Fruit fly (Drosophila melanogaster) whole organism, wandering third instar larva: Measurements from ENCODE around the gene Pus1.
A peak's percentile ranks its signal among the peaks of the same experiment; 100 is the strongest.

Source experiments
- Abd-B ChIP-seq: fragments of >200 bp; optimal IDR thresholded peaks from 2 replicates; lab custom pipeline; 2017; ENCODE audit warnings: missing biosample characterization, missing genetic modification characterization
- CG32264 ChIP-seq: fragments of 200-800 bp; sonication (Bioruptor generic); optimal IDR thresholded peaks from 2 replicates; lab custom pipeline; 2016; ENCODE audit warnings: missing biosample characterization, missing genetic modification characterization
- CG9705 ChIP-seq: fragments of 200-800 bp; sonication (Bioruptor generic); optimal IDR thresholded peaks from 2 replicates; lab custom pipeline; 2018; ENCODE audit warnings: missing biosample characterization, mild to moderate bottlenecking, missing genetic modification characterization
- CrebA ChIP-seq: fragments of 200-800 bp; sonication (Bioruptor generic); optimal IDR thresholded peaks from 2 replicates; lab custom pipeline; 2016; ENCODE audit warnings: missing biosample characterization, mild to moderate bottlenecking, missing genetic modification characterization, borderline replicate concordance
- Dfd ChIP-seq: fragments of >200 bp; optimal IDR thresholded peaks from 2 replicates; lab custom pipeline; 2017; ENCODE audit warnings: missing biosample characterization, missing genetic modification characterization
- Dif ChIP-seq: fragments of 200-275, 200-300 bp; sonication (Bioruptor generic); optimal IDR thresholded peaks from 2 replicates; lab custom pipeline; 2018; ENCODE audit warnings: missing biosample characterization, missing genetic modification characterization; ENCODE audit not compliant: partially characterized antibody
- GATAd ChIP-seq: sonication (Bioruptor generic); optimal IDR thresholded peaks from 2 replicates; lab custom pipeline; 2016; ENCODE audit warnings: missing biosample characterization, missing genetic modification characterization
- HLH106 ChIP-seq: fragments of 200-800 bp; optimal IDR thresholded peaks from 3 replicates; lab custom pipeline; 2019; ENCODE audit warnings: missing biosample characterization, mild to moderate bottlenecking, missing genetic modification characterization, moderate library complexity
- Hnf4 ChIP-seq: fragments of 200-800 bp; sonication (Bioruptor generic); optimal IDR thresholded peaks from 2 replicates; lab custom pipeline; 2016; ENCODE audit warnings: missing biosample characterization, mild to moderate bottlenecking, missing genetic modification characterization
- Hr78 ChIP-seq: fragments of >200 bp; optimal IDR thresholded peaks from 2 replicates; lab custom pipeline; 2017; ENCODE audit warnings: missing biosample characterization, missing genetic modification characterization
- Hr83 ChIP-seq: fragments of 200-300 bp; sonication (Bioruptor generic); optimal IDR thresholded peaks from 2 replicates; lab custom pipeline; 2016; ENCODE audit warnings: missing biosample characterization, mild to moderate bottlenecking, missing genetic modification characterization, moderate library complexity; ENCODE audit not compliant: poor library complexity, severe bottlenecking
- Jra ChIP-seq: sonication (Bioruptor generic); optimal IDR thresholded peaks from 2 replicates; lab custom pipeline; 2016; ENCODE audit warnings: missing biosample characterization, missing genetic modification characterization
- Mio ChIP-seq: sonication (Bioruptor generic); optimal IDR thresholded peaks from 2 replicates; lab custom pipeline; 2016; ENCODE audit warnings: missing biosample characterization, missing genetic modification characterization
- Myc ChIP-seq: fragments of >200 bp; optimal IDR thresholded peaks from 2 replicates; lab custom pipeline; 2017
- N ChIP-seq: fragments of >200 bp; optimal IDR thresholded peaks from 2 replicates; lab custom pipeline; 2018; ENCODE audit warnings: missing biosample characterization, missing external identifiers, missing genetic modification characterization
- OdsH ChIP-seq: fragments of 200-800 bp; sonication (Bioruptor generic); optimal IDR thresholded peaks from 2 replicates; lab custom pipeline; 2016; ENCODE audit warnings: missing biosample characterization, mild to moderate bottlenecking, missing genetic modification characterization
- Rel ChIP-seq, 2 experiments: fragments of 200-800 bp; sonication (Bioruptor generic) in 1 of 2; optimal IDR thresholded peaks; 2 replicates in 1 of 2; 3 replicates in 1 of 2; lab custom pipeline; 2016 to 2019; ENCODE audit warnings: mild to moderate bottlenecking in 2 of 2, missing biosample characterization in 2 of 2, missing genetic modification characterization in 2 of 2, moderate library complexity in 1 of 2
- Sp1 ChIP-seq: fragments of 200-800 bp; sonication (Bioruptor generic); optimal IDR thresholded peaks from 3 replicates; lab custom pipeline; 2019; ENCODE audit warnings: missing biosample characterization, mild to moderate bottlenecking, missing genetic modification characterization, moderate library complexity
- Vsx2 ChIP-seq: fragments of 200-300, 225-300 bp; sonication (Bioruptor generic); optimal IDR thresholded peaks from 2 replicates; lab custom pipeline; 2018; ENCODE audit warnings: missing biosample characterization, missing genetic modification characterization; ENCODE audit not compliant: partially characterized antibody
- br ChIP-seq: fragments of 200-800 bp; sonication (Bioruptor generic); optimal IDR thresholded peaks from 2 replicates; lab custom pipeline; 2016; ENCODE audit warnings: missing biosample characterization, missing genetic modification characterization
- brk ChIP-seq: fragments of 200-800 bp; sonication (Bioruptor generic); optimal IDR thresholded peaks from 2 replicates; lab custom pipeline; 2016; ENCODE audit warnings: missing biosample characterization, mild to moderate bottlenecking, missing genetic modification characterization
- dl ChIP-seq, 2 experiments: fragments of 175-275, 200-275 bp in 1 of 2; fragments of 200-275 bp in 1 of 2; sonication (Bioruptor generic); optimal IDR thresholded peaks; lab custom pipeline; 2018; ENCODE audit warnings: mild to moderate bottlenecking in 2 of 2, missing biosample characterization in 2 of 2, missing genetic modification characterization in 2 of 2, moderate library complexity in 2 of 2; ENCODE audit not compliant: partially characterized antibody in 2 of 2, insufficient read depth in 1 of 2
- dmrt93B ChIP-seq: fragments of 200-800 bp; sonication (Bioruptor generic); optimal IDR thresholded peaks from 2 replicates; lab custom pipeline; 2018; ENCODE audit warnings: missing biosample characterization, mild to moderate bottlenecking, missing genetic modification characterization
- dsf ChIP-seq: sonication (Bioruptor generic); optimal IDR thresholded peaks from 2 replicates; lab custom pipeline; 2016; ENCODE audit warnings: missing biosample characterization, missing genetic modification characterization, borderline replicate concordance
- ey ChIP-seq: fragments of 200-800 bp; sonication (Bioruptor generic); optimal IDR thresholded peaks from 2 replicates; lab custom pipeline; 2016; ENCODE audit warnings: missing biosample characterization, missing genetic modification characterization
- foxo ChIP-seq, 2 experiments: fragments of 200-800 bp; sonication (Bioruptor generic); optimal IDR thresholded peaks; 2 replicates in 1 of 2; 3 replicates in 1 of 2; lab custom pipeline; 2016 to 2017; ENCODE audit warnings: missing biosample characterization in 2 of 2, missing genetic modification characterization in 2 of 2
- fru ChIP-seq: fragments of 200-800 bp; sonication (Bioruptor generic); optimal IDR thresholded peaks from 3 replicates; lab custom pipeline; 2016; ENCODE audit warnings: missing biosample characterization, mild to moderate bottlenecking, missing genetic modification characterization
- h ChIP-seq: fragments of 200-800 bp; sonication (Bioruptor generic); optimal IDR thresholded peaks from 3 replicates; lab custom pipeline; 2016; ENCODE audit warnings: missing biosample characterization, mild to moderate bottlenecking, missing genetic modification characterization
- jim ChIP-seq: fragments of 175-275, 200-325 bp; sonication (Bioruptor generic); optimal IDR thresholded peaks from 2 replicates; lab custom pipeline; 2016; ENCODE audit warnings: missing biosample characterization, mild to moderate bottlenecking, missing genetic modification characterization
- lola ChIP-seq: fragments of >200 bp; optimal IDR thresholded peaks from 2 replicates; lab custom pipeline; 2017; ENCODE audit warnings: missing biosample characterization, missing genetic modification characterization
- pan ChIP-seq: fragments of >200 bp; optimal IDR thresholded peaks from 2 replicates; lab custom pipeline; 2017
- psq ChIP-seq: fragments of 200-800 bp; sonication (Bioruptor generic); optimal IDR thresholded peaks from 3 replicates; lab custom pipeline; 2017; ENCODE audit warnings: missing biosample characterization, mild to moderate bottlenecking, missing genetic modification characterization, moderate library complexity
- rgr ChIP-seq: fragments of 200-800 bp; sonication (Bioruptor generic); optimal IDR thresholded peaks from 3 replicates; lab custom pipeline; 2016; ENCODE audit warnings: missing biosample characterization, mild to moderate bottlenecking, missing genetic modification characterization
- sage ChIP-seq: fragments of 200-800 bp; sonication (Bioruptor generic); optimal IDR thresholded peaks from 2 replicates; lab custom pipeline; 2016; ENCODE audit warnings: missing biosample characterization, mild to moderate bottlenecking, missing genetic modification characterization
- sv ChIP-seq: fragments of 200-800 bp; sonication (Bioruptor generic); optimal IDR thresholded peaks from 3 replicates; lab custom pipeline; 2016; ENCODE audit warnings: missing biosample characterization, missing genetic modification characterization
- tai ChIP-seq: sonication (Bioruptor generic); optimal IDR thresholded peaks from 2 replicates; lab custom pipeline; 2016; ENCODE audit warnings: missing biosample characterization, missing genetic modification characterization
- usp ChIP-seq: fragments of >200 bp; optimal IDR thresholded peaks from 2 replicates; lab custom pipeline; 2017; ENCODE audit warnings: missing biosample characterization, missing genetic modification characterization
- woc ChIP-seq: sonication (Bioruptor generic); optimal IDR thresholded peaks from 2 replicates; lab custom pipeline; 2016; ENCODE audit warnings: missing biosample characterization, mild to moderate bottlenecking, missing genetic modification characterization

Gene Pus1

DNA sequence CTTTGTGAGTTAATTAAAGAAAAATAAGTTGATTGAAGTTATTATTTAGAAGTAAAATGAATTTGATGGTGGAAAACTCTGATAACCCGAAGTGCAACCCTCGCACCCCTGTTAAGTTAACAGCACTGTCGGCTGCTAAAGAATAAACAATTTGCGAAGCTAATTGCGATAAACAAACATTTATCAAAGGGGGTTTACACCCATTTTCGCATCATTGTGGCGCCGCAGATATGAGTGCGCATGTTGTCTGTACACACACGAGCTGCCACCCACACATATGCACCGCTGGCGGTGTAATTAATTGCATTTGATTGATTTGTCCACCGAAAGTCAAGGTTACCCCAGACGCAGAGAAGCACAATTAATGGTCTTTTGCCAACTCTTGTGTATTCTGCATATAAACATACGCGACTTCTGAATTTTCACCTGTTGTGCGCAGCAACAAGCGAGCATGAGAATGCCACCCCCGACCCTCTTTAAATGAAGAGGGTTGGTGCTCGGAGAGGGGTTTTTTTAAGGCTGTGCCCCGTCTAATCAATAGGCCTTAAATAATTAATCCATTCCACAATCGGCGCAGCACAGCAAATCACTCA is 40.9 kb downstream of the Pus1 start:
- TF ChIP-seq Vsx2 (no peak), Rel (GFP tag; optimal IDR thresholded peaks at IDR 0.05; lab: Kevin White, UChicago) (no peak), Rel (tag; optimal IDR thresholded peaks at IDR 0.05; lab: Kevin White, UChicago) (peak; percentile 98)

DNA sequence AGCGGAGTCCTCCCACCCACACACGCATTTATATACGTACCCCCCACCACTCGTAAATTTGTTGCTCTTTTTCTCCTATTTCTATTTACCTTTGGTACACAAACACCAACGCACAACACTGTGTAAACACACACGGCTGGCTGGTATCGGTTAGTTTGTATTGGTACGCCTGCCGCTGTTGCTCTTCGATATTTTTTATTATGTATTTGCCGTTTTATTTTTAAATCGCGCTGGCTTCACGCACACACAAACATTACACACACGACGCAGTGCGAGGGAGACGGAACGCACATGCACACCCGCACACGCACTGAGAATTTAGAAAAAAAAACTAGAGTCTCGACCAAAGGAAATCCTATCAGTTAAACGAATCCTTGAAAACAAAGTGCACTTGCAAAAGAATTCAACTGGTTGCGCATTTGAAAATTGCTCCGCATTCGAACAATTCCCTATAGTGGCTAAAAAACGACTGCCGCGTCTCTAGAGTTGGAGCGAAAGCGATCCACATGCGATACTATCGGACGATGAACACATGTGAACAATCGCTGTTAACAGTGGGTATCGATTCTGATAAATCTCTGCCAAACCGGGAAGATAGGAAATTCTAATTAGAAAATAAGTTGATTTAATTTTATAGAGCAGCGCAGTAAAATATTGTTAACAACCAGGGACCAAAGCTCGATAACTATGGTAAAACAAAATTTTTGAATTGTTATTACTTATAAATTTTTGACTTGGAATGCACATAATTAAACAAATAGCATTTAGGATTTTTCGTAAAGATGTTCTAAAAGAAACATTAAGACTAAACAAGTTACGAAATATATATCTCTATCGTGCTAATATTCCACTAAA is 41.6 kb downstream of the Pus1 start:
- TF ChIP-seq GATAd (GFP tag; lab: Kevin White, UChicago) (no peak), Dfd (GFP tag; lab: Kevin White, UChicago) (no peak), CG32264 (peak; percentile 50), CrebA (GFP tag; lab: Kevin White, UChicago) (no peak), HLH106 (no peak), OdsH (GFP tag; lab: Kevin White, UChicago) (peak; percentile 23), N (peak; percentile 19), psq (GFP tag; lab: Kevin White, UChicago) (no peak), ey (GFP tag; lab: Kevin White, UChicago) (no peak), Hr78 (GFP tag; lab: Kevin White, UChicago) (no peak), Hnf4 (GFP tag; lab: Kevin White, UChicago) (peak; percentile 14), sage (no peak), Rel (GFP tag; optimal IDR thresholded peaks at IDR 0.05; lab: Kevin White, UChicago) (no peak), Rel (tag; optimal IDR thresholded peaks at IDR 0.05; lab: Kevin White, UChicago) (no peak), Myc (lab: Kevin White, UChicago) (no peak), Jra (no peak), tai (GFP tag; lab: Kevin White, UChicago) (peak; percentile 47), Abd-B (GFP tag; lab: Kevin White, UChicago) (no peak), Vsx2 (no peak), CG9705 (no peak), brk (GFP tag; lab: Kevin White, UChicago) (no peak), dl (GFP tag; optimal IDR thresholded peaks at IDR 0.05; lab: Kevin White, UChicago; ENCODE audit: insufficient read depth in 1 of 2, partially characterized antibody in 2 of 2) (peak in 1 of 2 experiments; percentile 8), pan (lab: Kevin White, UChicago) (no peak), dsf (GFP tag; lab: Kevin White, UChicago) (no peak), Dif (GFP tag; lab: Kevin White, UChicago) (peak; percentile 37), Mio (GFP tag; lab: Kevin White, UChicago) (peak; percentile 23), foxo (GFP tag; optimal IDR thresholded peaks at IDR 0.05; lab: Kevin White, UChicago) (peak in 1 of 2 experiments; percentile 27), rgr (peak; percentile 40), fru (no peak), Hr83 (GFP tag; lab: Kevin White, UChicago) (peak; percentile 97), jim (GFP tag; lab: Kevin White, UChicago) (peak; percentile 55), lola (GFP tag; lab: Kevin White, UChicago) (no peak), woc (GFP tag; lab: Kevin White, UChicago) (peak; percentile 52), sv (GFP tag; lab: Kevin White, UChicago) (no peak), usp (GFP tag; lab: Kevin White, UChicago) (no peak), h (GFP tag; lab: Kevin White, UChicago) (peak; percentile 78), Sp1 (GFP tag; lab: Kevin White, UChicago) (peak; percentile 25), br (peak; percentile 1), dmrt93B (no peak)
